Fruit fly (Drosophila melanogaster): Measurements from ENCODE around the gene CG3061.
A peak's percentile ranks its signal among the peaks of the same experiment; 100 is the strongest.

CG3061 gene

DNA sequence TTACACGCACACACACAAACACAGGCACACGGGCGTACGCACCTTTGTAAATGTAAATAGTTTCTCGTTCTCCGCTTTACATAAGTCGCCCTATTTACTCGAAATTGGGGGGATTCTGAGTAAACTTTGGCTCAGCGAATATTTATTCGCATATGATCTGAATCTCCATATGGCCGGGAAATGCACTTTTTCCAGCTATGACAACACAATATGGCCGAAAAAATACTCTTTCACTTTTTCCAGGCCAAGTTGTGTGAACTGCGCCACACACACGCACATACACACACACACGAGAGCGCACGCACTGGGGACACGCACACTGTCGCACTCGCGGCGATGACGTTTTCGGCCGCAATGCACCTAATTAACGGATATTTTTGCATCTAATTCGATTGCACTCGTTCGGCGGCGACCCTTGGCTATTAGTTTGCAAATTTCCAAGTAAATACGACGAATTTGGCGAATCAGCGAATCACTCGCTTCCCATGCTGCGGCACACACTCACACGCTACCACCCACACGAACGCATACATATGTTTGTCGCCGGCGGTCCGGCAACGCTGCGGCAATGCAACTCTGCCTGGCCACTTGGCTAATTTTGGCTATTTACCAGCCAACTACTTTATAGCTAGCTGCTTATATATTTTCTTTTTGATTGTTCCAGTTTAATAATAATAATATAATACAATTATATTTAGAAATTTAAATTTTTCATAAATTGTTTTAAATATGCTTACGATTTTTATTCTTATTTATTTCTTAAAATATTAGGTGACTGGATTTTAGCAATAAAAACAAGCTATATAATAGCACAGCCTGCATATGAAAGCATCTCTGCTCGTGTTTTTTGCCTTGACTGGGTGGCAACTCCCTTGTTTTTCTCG is at the start of gene CG3061, which contains the start of gene rdx (continued):
- no peak for TF ChIP-seq CG9876 (GFP tag; optimal IDR thresholded peaks at IDR 0.05)
- peak; percentile 31 for TF ChIP-seq CG17802 (tag; optimal IDR thresholded peaks at IDR 0.05)
- TF ChIP-seq sc (optimal IDR thresholded peaks at IDR 0.05): no peak
- TF ChIP-seq sc (GFP tag; optimal IDR thresholded peaks at IDR 0.05): peak; percentile 20
- TF ChIP-seq CG30020 (tag; optimal IDR thresholded peaks at IDR 0.05): peak; percentile 79
- TF ChIP-seq Neu2 (GFP tag; optimal IDR thresholded peaks at IDR 0.05; ENCODE audit: borderline replicate concordance): no peak
- TF ChIP-seq CG9215 (GFP tag; IDR thresholded peaks at IDR 0.05): no peak; the same call in 1 of the 2 replicates
- TF ChIP-seq Dfd (GFP tag; optimal IDR thresholded peaks at IDR 0.05): no peak
- no peak for TF ChIP-seq maf-S (GFP tag; optimal IDR thresholded peaks at IDR 0.05)
- TF ChIP-seq Nf-YB (GFP tag; optimal IDR thresholded peaks at IDR 0.05): peak; percentile 10
- no peak for TF ChIP-seq CG9797 (GFP tag; optimal IDR thresholded peaks at IDR 0.05)
- TF ChIP-seq CG17186 (GFP tag; optimal IDR thresholded peaks at IDR 0.05): no peak
- peak; percentile 72 for TF ChIP-seq CG18599 (GFP tag; optimal IDR thresholded peaks at IDR 0.05)
- TF ChIP-seq CG42726 (GFP tag; IDR thresholded peaks at IDR 0.05; ENCODE audit: partially characterized antibody): no peak
- no peak for TF ChIP-seq CG8089 (GFP tag; optimal IDR thresholded peaks at IDR 0.05)
- TF ChIP-seq ewg (GFP tag; optimal IDR thresholded peaks at IDR 0.05): peak; percentile 50
- peak; percentile 84 for TF ChIP-seq CG15479 (GFP tag; optimal IDR thresholded peaks at IDR 0.05)
- TF ChIP-seq CG11456 (GFP tag; IDR thresholded peaks at IDR 0.05): no peak
- TF ChIP-seq grau (tag; optimal IDR thresholded peaks at IDR 0.05): peak; percentile 76
- TF ChIP-seq aop (GFP tag; IDR thresholded peaks at IDR 0.05): no peak
- no peak for TF ChIP-seq CG4360 (GFP tag; IDR thresholded peaks at IDR 0.05)
- peak; percentile 24 for TF ChIP-seq CG8281 (tag; optimal IDR thresholded peaks at IDR 0.05)
- TF ChIP-seq repo (GFP tag; optimal IDR thresholded peaks at IDR 0.05): no peak
- TF ChIP-seq luna (GFP tag; optimal IDR thresholded peaks at IDR 0.05): no peak
- TF ChIP-seq CG12236 (GFP tag; optimal IDR thresholded peaks at IDR 0.05): no peak
- peak; percentile 7 for TF ChIP-seq CG10431 (GFP tag; optimal IDR thresholded peaks at IDR 0.05)
- no peak for TF ChIP-seq bigmax (GFP tag; optimal IDR thresholded peaks at IDR 0.05)
- TF ChIP-seq CG17359 (tag; optimal IDR thresholded peaks at IDR 0.05): peak; percentile 33
- TF ChIP-seq Tbp (GFP tag; optimal IDR thresholded peaks at IDR 0.05): no peak
- peak; percentile 72 for TF ChIP-seq CG30403 (GFP tag; optimal IDR thresholded peaks at IDR 0.05)
- TF ChIP-seq eve (GFP tag; optimal IDR thresholded peaks at IDR 0.05): no peak
- TF ChIP-seq CG12659 (GFP tag; optimal IDR thresholded peaks at IDR 0.05): peak; percentile 82
- peak; percentile 60 for TF ChIP-seq D19A (tag; optimal IDR thresholded peaks at IDR 0.05)
- TF ChIP-seq CG16779 (GFP tag; IDR thresholded peaks at IDR 0.05): no peak
- no peak for TF ChIP-seq gt (GFP tag; IDR thresholded peaks at IDR 0.05)
- no peak for TF ChIP-seq en (GFP tag; optimal IDR thresholded peaks at IDR 0.05)
- TF ChIP-seq dati (GFP tag; IDR thresholded peaks at IDR 0.05): no peak
- TF ChIP-seq ATbp (GFP tag; optimal IDR thresholded peaks at IDR 0.05): peak; percentile 18
- peak; percentile 22 for TF ChIP-seq CG18764 (GFP tag; optimal IDR thresholded peaks at IDR 0.05)
- peak; percentile 15 for TF ChIP-seq CG7271 (tag; optimal IDR thresholded peaks at IDR 0.05)
- TF ChIP-seq otp (GFP tag; IDR thresholded peaks at IDR 0.05): no peak
- TF ChIP-seq CG16813 (GFP tag; IDR thresholded peaks at IDR 0.05; ENCODE audit: partially characterized antibody): no peak
- no peak for TF ChIP-seq CG3995 (GFP tag; optimal IDR thresholded peaks at IDR 0.05)
- TF ChIP-seq Dip2 (GFP tag; IDR thresholded peaks at IDR 0.05): no peak
- peak; percentile 38 for TF ChIP-seq slou (GFP tag; optimal IDR thresholded peaks at IDR 0.05)
- peak; percentile 98 for TF ChIP-seq Sry-β (GFP tag; optimal IDR thresholded peaks at IDR 0.05)
- TF ChIP-seq Asciz (GFP tag; optimal IDR thresholded peaks at IDR 0.05): no peak
- peak; percentile 39 for TF ChIP-seq PHDP (tag; optimal IDR thresholded peaks at IDR 0.05)
- TF ChIP-seq Spps (tag; optimal IDR thresholded peaks at IDR 0.05): no peak
